Fruit fly (Drosophila melanogaster) whole organism, embryonic: ENCODE data around the gene CG1896.

Experiments used
- CG1024 ChIP-seq: fragments of 200-800 bp; sonication (Bioruptor generic); IDR thresholded peaks from 2 replicates; pipeline ENCODE4 v1.3.6; 2022; ENCODE audit warnings: missing biosample characterization, missing genetic modification characterization
- CG10654 ChIP-seq: fragments of 200-800 bp; sonication (Bioruptor generic); optimal IDR thresholded peaks from 2 replicates; lab custom pipeline; 2016; ENCODE audit warnings: missing biosample characterization, missing genetic modification characterization
- CG11247 ChIP-seq: fragments of 200-800 bp; sonication (Bioruptor generic); IDR thresholded peaks from 2 replicates; pipeline ENCODE4 v1.3.6; 2022; ENCODE audit warnings: missing biosample characterization, missing genetic modification characterization
- CG14667 ChIP-seq: fragments of 200-800 bp; sonication (Bioruptor generic); IDR thresholded peaks from 2 replicates; pipeline ENCODE4 v1.3.6; 2022; ENCODE audit warnings: missing biosample characterization, missing genetic modification characterization
- CG1529 ChIP-seq: fragments of 200-800 bp; sonication (Bioruptor generic); optimal IDR thresholded peaks from 3 replicates; lab custom pipeline; 2018; ENCODE audit warnings: missing biosample characterization, missing genetic modification characterization
- CG1647 ChIP-seq: fragments of 200-800 bp; sonication (Bioruptor generic); optimal IDR thresholded peaks from 3 replicates; lab custom pipeline; 2016; ENCODE audit warnings: missing biosample characterization, missing genetic modification characterization
- CG17361 ChIP-seq: fragments of 200-800 bp; sonication (Bioruptor generic); IDR thresholded peaks from 3 replicates; pipeline ENCODE4 v1.3.6; 2022; ENCODE audit warnings: missing biosample characterization, missing genetic modification characterization
- CG18619 ChIP-seq: fragments of 200-800 bp; sonication (Bioruptor generic); optimal IDR thresholded peaks from 3 replicates; lab custom pipeline; 2017; ENCODE audit warnings: missing biosample characterization, mild to moderate bottlenecking, missing genetic modification characterization
- CG3163 ChIP-seq: fragments of 200-800 bp; sonication (Bioruptor generic); optimal IDR thresholded peaks from 3 replicates; lab custom pipeline; 2016; ENCODE audit warnings: missing biosample characterization, missing genetic modification characterization
- CG3995 ChIP-seq: fragments of 200-800 bp; sonication (Bioruptor generic); optimal IDR thresholded peaks from 3 replicates; lab custom pipeline; 2016; ENCODE audit warnings: missing biosample characterization, missing genetic modification characterization
- CG4282 ChIP-seq: fragments of 200-800 bp; sonication (Bioruptor generic); optimal IDR thresholded peaks from 2 replicates; lab custom pipeline; 2016; ENCODE audit warnings: missing biosample characterization, missing genetic modification characterization
- CG6654 ChIP-seq: fragments of 200-800 bp; sonication (Bioruptor generic); optimal IDR thresholded peaks from 2 replicates; lab custom pipeline; 2017; ENCODE audit warnings: missing biosample characterization, mild to moderate bottlenecking, missing genetic modification characterization
- CG7357 ChIP-seq: fragments of 200-800 bp; sonication (Bioruptor generic); IDR thresholded peaks from 3 replicates; pipeline ENCODE4 v1.3.6; 2022; ENCODE audit warnings: missing biosample characterization, missing genetic modification characterization
- CG9215 ChIP-seq: fragments of 200-800 bp; sonication (Bioruptor generic); IDR thresholded peaks from 2 replicates; pipeline ENCODE4 v1.3.6; 2022; ENCODE audit warnings: missing biosample characterization, missing genetic modification characterization
- CG9797 ChIP-seq: fragments of 200-800 bp; sonication (Bioruptor generic); optimal IDR thresholded peaks from 3 replicates; lab custom pipeline; 2018; ENCODE audit warnings: missing biosample characterization, mild to moderate bottlenecking, missing genetic modification characterization
- CHES-1-like ChIP-seq: fragments of 200-800 bp; sonication (Bioruptor generic); optimal IDR thresholded peaks from 2 replicates; lab custom pipeline; 2016; ENCODE audit warnings: missing biosample characterization, missing genetic modification characterization
- Dek ChIP-seq: fragments of 200-800 bp; sonication (Bioruptor generic); optimal IDR thresholded peaks from 3 replicates; lab custom pipeline; 2019; ENCODE audit warnings: missing biosample characterization, mild to moderate bottlenecking, missing genetic modification characterization, moderate library complexity
- Doc3 ChIP-seq: fragments of 200-800 bp; sonication (Bioruptor generic); IDR thresholded peaks from 3 replicates; pipeline ENCODE4 v1.3.6; 2022; ENCODE audit warnings: missing biosample characterization, missing genetic modification characterization; ENCODE audit not compliant: partially characterized antibody
- Dp ChIP-seq: fragments of 200-800 bp; sonication (Bioruptor generic); optimal IDR thresholded peaks from 2 replicates; lab custom pipeline; 2018; ENCODE audit warnings: missing biosample characterization, mild to moderate bottlenecking, missing genetic modification characterization, moderate library complexity
- HmgD ChIP-seq: fragments of 200-800 bp; sonication (Bioruptor generic); optimal IDR thresholded peaks from 3 replicates; lab custom pipeline; 2016; ENCODE audit warnings: missing biosample characterization, missing genetic modification characterization
- Hmx ChIP-seq: fragments of 200-800 bp; sonication (Bioruptor generic); optimal IDR thresholded peaks from 2 replicates; lab custom pipeline; 2016; ENCODE audit warnings: missing biosample characterization, missing genetic modification characterization
- MTF-1 ChIP-seq: fragments of 200-800 bp; sonication (Bioruptor generic); optimal IDR thresholded peaks from 2 replicates; lab custom pipeline; 2018; ENCODE audit warnings: missing biosample characterization, mild to moderate bottlenecking, missing genetic modification characterization, borderline replicate concordance
- Meics ChIP-seq: fragments of 200-800 bp; sonication (Bioruptor generic); optimal IDR thresholded peaks from 2 replicates; lab custom pipeline; 2017; ENCODE audit warnings: missing biosample characterization, mild to moderate bottlenecking, missing genetic modification characterization
- Mrtf ChIP-seq: fragments of 200-800 bp; sonication (Bioruptor generic); IDR thresholded peaks from 3 replicates; pipeline ENCODE4 v1.3.6; 2022; ENCODE audit warnings: missing biosample characterization, missing genetic modification characterization
- Scr ChIP-seq: fragments of 200-800 bp; sonication (Bioruptor generic); IDR thresholded peaks from 2 replicates; pipeline ENCODE4 v1.3.6; 2022; ENCODE audit warnings: missing biosample characterization, missing genetic modification characterization; ENCODE audit not compliant: partially characterized antibody
- Six4 ChIP-seq: fragments of 200-800 bp; sonication (Bioruptor generic); optimal IDR thresholded peaks from 2 replicates; lab custom pipeline; 2016; ENCODE audit warnings: missing biosample characterization, missing genetic modification characterization
- Sry-δ ChIP-seq: fragments of 200-800 bp; sonication (Bioruptor generic); optimal IDR thresholded peaks from 2 replicates; lab custom pipeline; 2016; ENCODE audit warnings: missing biosample characterization, missing genetic modification characterization
- TFAM ChIP-seq: fragments of 200-800 bp; sonication (Bioruptor generic); optimal IDR thresholded peaks from 2 replicates; lab custom pipeline; 2017; ENCODE audit warnings: missing biosample characterization, missing genetic modification characterization, inconsistent platforms
- bsh ChIP-seq, 2 experiments: fragments of 200-800 bp; sonication (Bioruptor generic); optimal IDR thresholded peaks; 2 replicates each; lab custom pipeline; 2017 to 2018; ENCODE audit warnings: mild to moderate bottlenecking in 2 of 2, missing biosample characterization in 2 of 2, missing genetic modification characterization in 2 of 2, moderate library complexity in 1 of 2
- cato ChIP-seq: fragments of 200-800 bp; sonication (Bioruptor generic); optimal IDR thresholded peaks from 2 replicates; lab custom pipeline; 2016; ENCODE audit warnings: missing biosample characterization, missing genetic modification characterization, borderline replicate concordance
- corto ChIP-seq: fragments of 200-800 bp; sonication (Bioruptor generic); optimal IDR thresholded peaks from 2 replicates; lab custom pipeline; 2016; ENCODE audit warnings: missing biosample characterization, mild to moderate bottlenecking, missing genetic modification characterization, moderate library complexity
- disco-r ChIP-seq: fragments of 200-800 bp; sonication (Bioruptor generic); optimal IDR thresholded peaks from 2 replicates; lab custom pipeline; 2016; ENCODE audit warnings: missing biosample characterization, missing genetic modification characterization
- eve ChIP-seq, 2 experiments: fragments of >200 bp; optimal IDR thresholded peaks; 2 replicates each; lab custom pipeline; 2017; ENCODE audit warnings: missing biosample characterization in 2 of 2, missing genetic modification characterization in 2 of 2
- exex ChIP-seq: fragments of 200-800 bp; sonication (Bioruptor generic); optimal IDR thresholded peaks from 4 replicates; lab custom pipeline; 2018; ENCODE audit warnings: missing biosample characterization, mild to moderate bottlenecking, missing genetic modification characterization, moderate library complexity
- fd64A ChIP-seq: fragments of 200-800 bp; sonication (Bioruptor generic); optimal IDR thresholded peaks from 3 replicates; lab custom pipeline; 2018; ENCODE audit warnings: missing biosample characterization, mild to moderate bottlenecking, missing genetic modification characterization
- gro ChIP-seq: fragments of 200-800 bp; sonication (Bioruptor generic); optimal IDR thresholded peaks from 2 replicates; lab custom pipeline; 2016; ENCODE audit warnings: missing biosample characterization, missing genetic modification characterization
- h ChIP-seq: fragments of >200 bp; optimal IDR thresholded peaks from 2 replicates; lab custom pipeline; 2017
- ken ChIP-seq: fragments of 200-800 bp; sonication (Bioruptor generic); IDR thresholded peaks from 3 replicates; pipeline ENCODE4 v1.3.6; 2022; ENCODE audit warnings: missing biosample characterization, missing genetic modification characterization
- odd ChIP-seq: fragments of 200-800 bp; sonication (Bioruptor generic); optimal IDR thresholded peaks from 2 replicates; lab custom pipeline; 2017; ENCODE audit warnings: missing biosample characterization, mild to moderate bottlenecking, missing genetic modification characterization
- p53 ChIP-seq: fragments of 200-800 bp; sonication (Bioruptor generic); optimal IDR thresholded peaks from 2 replicates; lab custom pipeline; 2016; ENCODE audit warnings: missing biosample characterization, missing genetic modification characterization
- pho ChIP-seq: fragments of 200-800 bp; sonication (Bioruptor generic); optimal IDR thresholded peaks from 2 replicates; lab custom pipeline; 2016; ENCODE audit warnings: missing biosample characterization, missing genetic modification characterization
- pita ChIP-seq: fragments of 200-800 bp; sonication (Bioruptor generic); optimal IDR thresholded peaks from 2 replicates; lab custom pipeline; 2017; ENCODE audit warnings: missing biosample characterization, mild to moderate bottlenecking, missing genetic modification characterization
- sqz ChIP-seq: fragments of 200-800 bp; sonication (Bioruptor generic); optimal IDR thresholded peaks from 3 replicates; lab custom pipeline; 2018; ENCODE audit warnings: missing biosample characterization, mild to moderate bottlenecking, missing genetic modification characterization
- ssp ChIP-seq: fragments of 200-800 bp; sonication (Bioruptor generic); IDR thresholded peaks from 2 replicates; pipeline ENCODE4 v1.3.6; 2022; ENCODE audit warnings: missing biosample characterization, missing genetic modification characterization
- trh ChIP-seq: fragments of 200-800 bp; sonication (Bioruptor generic); optimal IDR thresholded peaks from 2 replicates; lab custom pipeline; 2016; ENCODE audit warnings: missing biosample characterization, missing genetic modification characterization
- ttk ChIP-seq: fragments of 200-800 bp; sonication (Bioruptor generic); IDR thresholded peaks from 2 replicates; pipeline ENCODE4 v2.1.2; 2022; ENCODE audit warnings: missing biosample characterization, missing genetic modification characterization

The CG1896 gene

DNA sequence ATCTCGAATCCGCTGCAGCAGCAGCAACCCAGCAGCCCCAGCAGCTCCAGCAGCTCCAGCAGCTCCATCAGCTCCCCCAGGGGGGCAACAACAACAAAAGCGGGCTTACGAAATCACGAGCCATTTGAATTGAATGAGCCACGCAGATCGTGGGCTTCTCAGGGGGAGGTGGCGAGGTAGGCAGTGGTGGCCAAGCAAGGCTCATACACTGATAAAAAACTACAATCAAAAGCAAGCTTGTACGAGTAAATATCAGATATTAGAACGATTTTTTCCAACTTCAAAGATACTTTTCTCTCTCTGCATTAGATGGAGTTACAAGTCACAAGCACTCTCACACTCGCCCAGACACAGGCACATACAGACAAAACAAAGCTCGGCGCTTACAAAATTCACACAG is 34.9 kb upstream of the CG1896 start (continued):
- TF ChIP-seq eve (GFP tag; optimal IDR thresholded peaks at IDR 0.05; lab: Kevin White, UChicago) (no peak), MTF-1 (GFP tag; lab: Kevin White, UChicago) (no peak), Sry-δ (GFP tag; lab: Kevin White, UChicago) (no peak), TFAM (no peak), CHES-1-like (GFP tag; lab: Kevin White, UChicago) (no peak), CG6654 (GFP tag; lab: Kevin White, UChicago) (no peak), Hmx (GFP tag; lab: Kevin White, UChicago) (no peak), sqz (GFP tag; lab: Kevin White, UChicago) (no peak), Doc3 (GFP tag; lab: Robert Waterston, UW) (no peak), corto (GFP tag; lab: Kevin White, UChicago) (no peak), bsh (GFP tag; optimal IDR thresholded peaks at IDR 0.05; lab: Kevin White, UChicago) (peak; percentile 13 to 40), CG11247 (GFP tag; lab: Robert Waterston, UW) (no peak), Scr (GFP tag; lab: Robert Waterston, UW) (no peak), CG14667 (GFP tag; lab: Robert Waterston, UW) (0 out of 2 replicates have a peak, but pooled peaks have one; percentile 6), Six4 (GFP tag; lab: Kevin White, UChicago) (no peak), trh (GFP tag; lab: Kevin White, UChicago) (no peak), CG1529 (no peak), CG1024 (GFP tag; lab: Robert Waterston, UW) (peak; percentile 15; the same call in 1 of the 2 replicates), CG9797 (GFP tag; lab: Kevin White, UChicago) (no peak), ttk (GFP tag; lab: Robert Waterston, UW) (peak; percentile 62; the same call in 1 of the 2 replicates), CG9215 (no peak), Meics (peak; percentile 30), h (no peak), disco-r (no peak), fd64A (GFP tag; lab: Kevin White, UChicago) (no peak), gro (GFP tag; lab: Kevin White, UChicago) (no peak), cato (GFP tag; lab: Kevin White, UChicago) (no peak), HmgD (GFP tag; lab: Kevin White, UChicago) (no peak), Mrtf (no peak), exex (tag; lab: Kevin White, UChicago) (no peak), p53 (GFP tag; lab: Kevin White, UChicago) (no peak), CG18619 (GFP tag; lab: Kevin White, UChicago) (no peak), CG3163 (GFP tag; lab: Kevin White, UChicago) (no peak), CG4282 (GFP tag; lab: Kevin White, UChicago) (no peak), odd (no peak), Dp (no peak), CG3995 (GFP tag; lab: Kevin White, UChicago) (no peak), CG10654 (no peak), pita (GFP tag; lab: Kevin White, UChicago) (no peak), ken (GFP tag; lab: Robert Waterston, UW) (no peak), pho (GFP tag; lab: Kevin White, UChicago) (no peak), ssp (0 out of 2 replicates have a peak, but pooled peaks have one; percentile 6), Dek (tag; lab: Kevin White, UChicago) (no peak), CG7357 (no peak), CG1647 (no peak), CG17361 (no peak; the same call in 2 of the 3 replicates)
